Worm (Caenorhabditis elegans): ENCODE results near the gene srw-54.

srw-54 gene

ce11 chrV:16648317-16649018 is 37.3 kb downstream of the srw-54 start, which contains the start of gene W06G6.20:
W06G6.20 (minus strand) TSS chrV:16648367.
- no peak for TF ChIP-seq nhr-48 (tag; optimal IDR thresholded peaks at IDR 0.05)
- TF ChIP-seq D1046.2 (GFP tag; IDR thresholded peaks at IDR 0.05), result no peak
- no peak for TF ChIP-seq lin-39 (tag; optimal IDR thresholded peaks at IDR 0.05)
- no peak for TF ChIP-seq egl-27 (tag; optimal IDR thresholded peaks at IDR 0.05)
- TF ChIP-seq aly-2 (tag; optimal IDR thresholded peaks at IDR 0.05), result no peak
- no peak for TF ChIP-seq nhr-237 (tag; optimal IDR thresholded peaks at IDR 0.05)
- TF ChIP-seq ceh-32 (tag; optimal IDR thresholded peaks at IDR 0.05; ENCODE audit: poor library complexity), result no peak
- TF ChIP-seq nhr-77 (tag; optimal IDR thresholded peaks at IDR 0.05), result no peak
- no peak for TF ChIP-seq tra-1 (GFP tag; IDR thresholded peaks at IDR 0.05)
- TF ChIP-seq nhr-11 (tag; optimal IDR thresholded peaks at IDR 0.05), result no peak
- no peak for TF ChIP-seq mep-1 (tag; optimal IDR thresholded peaks at IDR 0.05)
- TF ChIP-seq lin-38 (GFP tag; IDR thresholded peaks at IDR 0.05), result peak; percentile 54
- TF ChIP-seq F37D6.2 (tag; optimal IDR thresholded peaks at IDR 0.05), result no peak
- no peak for TF ChIP-seq zfp-3 (GFP tag; conservative IDR thresholded peaks at IDR 0.05)
- peak; percentile 62 for TF ChIP-seq snpc-1.2 (GFP tag; IDR thresholded peaks at IDR 0.05)
- peak; percentile 11 for TF ChIP-seq dve-1 (tag; optimal IDR thresholded peaks at IDR 0.05; ENCODE audit: insufficient read depth)
- TF ChIP-seq lsy-2 (tag; optimal IDR thresholded peaks at IDR 0.05), result no peak
- TF ChIP-seq ceh-44 (GFP tag; IDR thresholded peaks at IDR 0.05), result no peak
- TF ChIP-seq hlh-30 (tag; optimal IDR thresholded peaks at IDR 0.05; ENCODE audit: insufficient read depth), result peak; percentile 74
- no peak for TF ChIP-seq pqm-1 (tag; optimal IDR thresholded peaks at IDR 0.05)
- 0 out of 2 replicates have a peak, but pooled peaks have one; percentile 10 for TF ChIP-seq Y48G9A.11 (GFP tag; IDR thresholded peaks at IDR 0.05)
- no peak for TF ChIP-seq lin-29 (GFP tag; IDR thresholded peaks at IDR 0.05)
- no peak for TF ChIP-seq saeg-2 (GFP tag; IDR thresholded peaks at IDR 0.05)
- TF ChIP-seq dmd-9 (GFP tag; IDR thresholded peaks at IDR 0.05), result no peak
- no peak for TF ChIP-seq ama-1 (optimal IDR thresholded peaks at IDR 0.05)
- TF ChIP-seq daf-8 (GFP tag; IDR thresholded peaks at IDR 0.05), result no peak
- TF ChIP-seq ceh-82 (tag; optimal IDR thresholded peaks at IDR 0.05), result no peak
- TF ChIP-seq F10B5.3 (tag; optimal IDR thresholded peaks at IDR 0.05), result no peak
- no peak for TF ChIP-seq zfp-2 (tag; optimal IDR thresholded peaks at IDR 0.05)
- no peak for TF ChIP-seq ztf-11 (tag; optimal IDR thresholded peaks at IDR 0.05)
- TF ChIP-seq jun-1 (tag; optimal IDR thresholded peaks at IDR 0.05), result no peak
- TF ChIP-seq fkh-10 (GFP tag; optimal IDR thresholded peaks at IDR 0.05), result no peak
- TF ChIP-seq daf-16 (GFP tag; optimal IDR thresholded peaks at IDR 0.05), result peak in 1 of 2 experiments; percentile 63
- TF ChIP-seq daf-16 (tag; optimal IDR thresholded peaks at IDR 0.05), result peak; percentile 31
- 0 out of 2 replicates have a peak, but pooled peaks have one; percentile 32 for TF ChIP-seq madf-9 (GFP tag; conservative IDR thresholded peaks at IDR 0.05)
- TF ChIP-seq spr-3 (GFP tag; optimal IDR thresholded peaks at IDR 0.05), result no peak
- no peak for TF ChIP-seq nhr-10 (tag; optimal IDR thresholded peaks at IDR 0.05)
- TF ChIP-seq nhr-25 (tag; optimal IDR thresholded peaks at IDR 0.05; ENCODE audit: borderline replicate concordance, insufficient read depth), result no peak
- no peak for TF ChIP-seq Y75B8A.6 (GFP tag; IDR thresholded peaks at IDR 0.05)
- no peak for TF ChIP-seq ceh-20 (GFP tag; IDR thresholded peaks at IDR 0.05)
- TF ChIP-seq ceh-28 (tag; optimal IDR thresholded peaks at IDR 0.05), result no peak
- no peak for TF ChIP-seq unc-62 (GFP tag; optimal IDR thresholded peaks at IDR 0.05 in 1 of 2)
- TF ChIP-seq unc-62 (tag; optimal IDR thresholded peaks at IDR 0.05), result no peak
- TF ChIP-seq nhr-6 (tag; optimal IDR thresholded peaks at IDR 0.05), result no peak
- TF ChIP-seq ces-1 (GFP tag; optimal IDR thresholded peaks at IDR 0.05), result no peak
- TF ChIP-seq dmd-6 (GFP tag; IDR thresholded peaks at IDR 0.05), result no peak
- no peak for TF ChIP-seq sdz-12 (GFP tag; optimal IDR thresholded peaks at IDR 0.05)
- 0 out of 2 replicates have a peak, but pooled peaks have one; percentile 16 for TF ChIP-seq mdt-29 (GFP tag; IDR thresholded peaks at IDR 0.05)
- peak; percentile 40 for TF ChIP-seq duxl-1 (tag; optimal IDR thresholded peaks at IDR 0.05; ENCODE audit: poor library complexity)
- TF ChIP-seq egl-43 (GFP tag; IDR thresholded peaks at IDR 0.05), result 0 out of 2 replicates have a peak, but pooled peaks have one; percentile 23

Measured in whole organism, L4 larva.